Worm (Caenorhabditis elegans): ENCODE results near the gene C45G9.14.

C45G9.14 gene

ce11 chrIII:5047175-5047574 lies 2.4 kb downstream of the C45G9.14 start, which contains the start of gene txbp-3:
Gene txbp-3, minus strand, starts transcription at chrIII:5047459.
- no peak for TF ChIP-seq ceh-32 (tag; optimal IDR thresholded peaks at IDR 0.05; ENCODE audit: poor library complexity)
- peak; percentile 85 for TF ChIP-seq pqm-1 (tag; optimal IDR thresholded peaks at IDR 0.05)
- TF ChIP-seq rbr-2 (tag; optimal IDR thresholded peaks at IDR 0.05): peak; percentile 1
- TF ChIP-seq F10B5.3 (tag; optimal IDR thresholded peaks at IDR 0.05): no peak
- no peak for TF ChIP-seq zip-11 (GFP tag; IDR thresholded peaks at IDR 0.05)
- no peak for TF ChIP-seq nhr-237 (tag; optimal IDR thresholded peaks at IDR 0.05)
- no peak for TF ChIP-seq ZK337.2 (GFP tag; IDR thresholded peaks at IDR 0.05)
- TF ChIP-seq fos-1 (tag; optimal IDR thresholded peaks at IDR 0.05): no peak
- no peak for TF ChIP-seq cey-2 (tag; optimal IDR thresholded peaks at IDR 0.05; ENCODE audit: borderline replicate concordance, insufficient read depth)
- peak in 1 of 2 experiments; percentile 59 for TF ChIP-seq lsy-2 (tag; optimal IDR thresholded peaks at IDR 0.05)
- TF ChIP-seq T20F7.1 (GFP tag; optimal IDR thresholded peaks at IDR 0.05): peak; percentile 25
- TF ChIP-seq nhr-48 (tag; optimal IDR thresholded peaks at IDR 0.05): no peak
- no peak for TF ChIP-seq ztf-11 (tag; optimal IDR thresholded peaks at IDR 0.05)
- TF ChIP-seq aly-2 (tag; optimal IDR thresholded peaks at IDR 0.05): no peak
- TF ChIP-seq madf-5 (GFP tag; IDR thresholded peaks at IDR 0.05): no peak
- peak; percentile 77 for TF ChIP-seq nhr-28 (tag; optimal IDR thresholded peaks at IDR 0.05)
- TF ChIP-seq php-3 (GFP tag; IDR thresholded peaks at IDR 0.05): no peak
- TF ChIP-seq hif-1 (tag; optimal IDR thresholded peaks at IDR 0.05): peak in 1 of 2 experiments; percentile 33
- no peak for TF ChIP-seq F37D6.2 (tag; optimal IDR thresholded peaks at IDR 0.05)
- TF ChIP-seq ces-1 (GFP tag; optimal IDR thresholded peaks at IDR 0.05): peak; percentile 12
- TF ChIP-seq nhr-77 (tag; optimal IDR thresholded peaks at IDR 0.05): peak; percentile 42
- no peak for TF ChIP-seq zfp-3 (GFP tag; conservative IDR thresholded peaks at IDR 0.05)
- no peak for TF ChIP-seq lim-7 (GFP tag; IDR thresholded peaks at IDR 0.05)
- TF ChIP-seq dmd-6 (GFP tag; IDR thresholded peaks at IDR 0.05): peak; percentile 57; the same call in 1 of the 2 replicates
- peak; percentile 50 for TF ChIP-seq nhr-6 (tag; optimal IDR thresholded peaks at IDR 0.05)
- TF ChIP-seq fkh-10 (GFP tag; optimal IDR thresholded peaks at IDR 0.05): peak; percentile 37
- no peak for TF ChIP-seq lin-13 (GFP tag; optimal IDR thresholded peaks at IDR 0.05)
- TF ChIP-seq unc-130 (GFP tag; optimal IDR thresholded peaks at IDR 0.05): no peak
- TF ChIP-seq dve-1 (tag; optimal IDR thresholded peaks at IDR 0.05; ENCODE audit: insufficient read depth): peak; percentile 79
- no peak for TF ChIP-seq nhr-11 (tag; optimal IDR thresholded peaks at IDR 0.05)
- no peak for TF ChIP-seq T26A8.4 (GFP tag; IDR thresholded peaks at IDR 0.05)
- no peak for TF ChIP-seq spr-3 (GFP tag; optimal IDR thresholded peaks at IDR 0.05)
- no peak for TF ChIP-seq spr-1 (tag; optimal IDR thresholded peaks at IDR 0.05)
- no peak for TF ChIP-seq Y105C5A.15 (GFP tag; IDR thresholded peaks at IDR 0.05)
- TF ChIP-seq dpl-1 (GFP tag; optimal IDR thresholded peaks at IDR 0.05): peak; percentile 54
- peak; percentile 83 for TF ChIP-seq mes-2 (tag; optimal IDR thresholded peaks at IDR 0.05; ENCODE audit: poor library complexity, severe bottlenecking)
- no peak for TF ChIP-seq pha-4 (GFP tag; IDR thresholded peaks at IDR 0.05)
- TF ChIP-seq pha-4 (tag; optimal IDR thresholded peaks at IDR 0.05): peak; percentile 76
- no peak for TF ChIP-seq daf-12 (tag; optimal IDR thresholded peaks at IDR 0.05)
- TF ChIP-seq mep-1 (tag; optimal IDR thresholded peaks at IDR 0.05): peak; percentile 71
- no peak for TF ChIP-seq mdt-29 (GFP tag; IDR thresholded peaks at IDR 0.05)
- no peak for TF ChIP-seq Y5F2A.4 (GFP tag; optimal IDR thresholded peaks at IDR 0.05)
- no peak for TF ChIP-seq set-16 (GFP tag; IDR thresholded peaks at IDR 0.05)
- TF ChIP-seq mxl-3 (GFP tag; optimal IDR thresholded peaks at IDR 0.05): peak; percentile 80
- TF ChIP-seq mdl-1 (tag; optimal IDR thresholded peaks at IDR 0.05): peak in 1 of 2 experiments; percentile 5
- no peak for TF ChIP-seq saeg-2 (GFP tag; IDR thresholded peaks at IDR 0.05)
- no peak for TF ChIP-seq ctbp-1 (GFP tag; IDR thresholded peaks at IDR 0.05)
- no peak for TF ChIP-seq F49E8.2 (tag; optimal IDR thresholded peaks at IDR 0.05; ENCODE audit: borderline replicate concordance)
- no peak for TF ChIP-seq vab-7 (GFP tag; IDR thresholded peaks at IDR 0.05)
- no peak for TF ChIP-seq ceh-44 (GFP tag; IDR thresholded peaks at IDR 0.05)
- peak; percentile 58 for TF ChIP-seq hlh-30 (tag; optimal IDR thresholded peaks at IDR 0.05; ENCODE audit: insufficient read depth)
